Fruit fly (Drosophila melanogaster) whole organism: ENCODE measurements around the gene CG13059.

ENCODE experiments used
- CG8478 ChIP-seq: fragments of >200 bp; optimal IDR thresholded peaks from 2 replicates; lab custom pipeline; 2018; ENCODE audit warnings: inconsistent platforms
- Dll ChIP-seq: fragments of >200 bp; optimal IDR thresholded peaks from 2 replicates; lab custom pipeline; 2017
- pan ChIP-seq: fragments of >200 bp; optimal IDR thresholded peaks from 2 replicates; lab custom pipeline; 2017
- psq ChIP-seq: fragments of >200 bp; optimal IDR thresholded peaks from 2 replicates; lab custom pipeline; 2017

DNA sequence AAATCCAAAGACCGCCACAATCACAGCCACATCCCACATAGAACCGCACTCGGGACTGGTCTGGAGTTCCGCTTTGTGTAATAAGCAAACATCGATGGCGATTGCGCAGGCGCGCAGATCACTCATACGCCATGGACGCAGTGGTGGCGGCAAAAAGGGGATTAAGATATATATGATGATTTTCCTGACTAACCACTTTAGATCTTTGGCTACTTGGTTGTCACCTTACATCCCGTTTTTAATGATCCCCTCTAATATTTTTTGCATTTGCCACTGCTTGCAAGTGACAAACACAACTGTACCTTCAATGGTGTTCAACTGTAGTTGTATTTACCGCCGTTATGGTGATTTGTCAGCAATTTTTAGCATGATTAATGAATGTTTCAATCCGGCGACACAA is 13.5 kb upstream of the CG13059 start:
- TF ChIP-seq pan (lab: Kevin White, UChicago) (no peak), CG8478 (lab: Kevin White, UChicago) (no peak), Dll (lab: Kevin White, UChicago) (no peak), psq (lab: Kevin White, UChicago) (no peak)
